Fruit fly (Drosophila melanogaster) whole organism, prepupa: ENCODE results near the gene Acbp3.
A peak's percentile ranks its signal among the peaks of the same experiment; 100 is the strongest.

Source experiments
- CG15336 ChIP-seq: fragments of 200-800 bp; sonication (Bioruptor generic); IDR thresholded peaks from 2 replicates; pipeline ENCODE4 v1.3.6; 2022; ENCODE audit warnings: missing biosample characterization, missing genetic modification characterization
- CG1621 ChIP-seq: fragments of 200-800 bp; sonication (Bioruptor generic); optimal IDR thresholded peaks from 3 replicates; lab custom pipeline; 2018; ENCODE audit warnings: missing biosample characterization, mild to moderate bottlenecking, missing genetic modification characterization
- CG8119 ChIP-seq: fragments of 200-800 bp; sonication (Bioruptor generic); IDR thresholded peaks from 3 replicates; pipeline ENCODE4 v1.3.6; 2022; ENCODE audit warnings: missing biosample characterization, missing genetic modification characterization
- Ets96B ChIP-seq: fragments of 200-800 bp; optimal IDR thresholded peaks from 2 replicates; lab custom pipeline; 2019; ENCODE audit warnings: missing biosample characterization, mild to moderate bottlenecking, missing genetic modification characterization, moderate library complexity
- Gug ChIP-seq: fragments of 200-800 bp; sonication (Bioruptor generic); IDR thresholded peaks from 2 replicates; pipeline ENCODE4 v1.3.6; 2022; ENCODE audit warnings: missing biosample characterization, missing genetic modification characterization
- achi ChIP-seq: fragments of 200-800 bp; sonication (Bioruptor generic); optimal IDR thresholded peaks from 3 replicates; lab custom pipeline; 2016; ENCODE audit warnings: missing biosample characterization, missing genetic modification characterization
- acj6 ChIP-seq: fragments of 200-800 bp; sonication (Bioruptor generic); optimal IDR thresholded peaks from 3 replicates; lab custom pipeline; 2016; ENCODE audit warnings: missing biosample characterization, missing genetic modification characterization
- cyc ChIP-seq: fragments of 200-800 bp; sonication (Bioruptor generic); optimal IDR thresholded peaks from 3 replicates; lab custom pipeline; 2016; ENCODE audit warnings: missing biosample characterization, missing genetic modification characterization
- eg ChIP-seq: fragments of 200-800 bp; sonication (Bioruptor generic); IDR thresholded peaks from 3 replicates; pipeline ENCODE4 v1.3.6; 2022; ENCODE audit warnings: missing biosample characterization, missing genetic modification characterization
- salr ChIP-seq, 2 experiments: fragments of 200-800 bp; sonication (Bioruptor generic); optimal IDR thresholded peaks; 3 replicates each; lab custom pipeline; 2016 to 2018; ENCODE audit warnings: missing biosample characterization in 2 of 2, missing genetic modification characterization in 2 of 2, mild to moderate bottlenecking in 1 of 2
- spab ChIP-seq: fragments of 200-800 bp; sonication (Bioruptor generic); optimal IDR thresholded peaks from 2 replicates; lab custom pipeline; 2017; ENCODE audit warnings: missing biosample characterization, mild to moderate bottlenecking, missing genetic modification characterization, missing genetic modification reagents

DNA sequence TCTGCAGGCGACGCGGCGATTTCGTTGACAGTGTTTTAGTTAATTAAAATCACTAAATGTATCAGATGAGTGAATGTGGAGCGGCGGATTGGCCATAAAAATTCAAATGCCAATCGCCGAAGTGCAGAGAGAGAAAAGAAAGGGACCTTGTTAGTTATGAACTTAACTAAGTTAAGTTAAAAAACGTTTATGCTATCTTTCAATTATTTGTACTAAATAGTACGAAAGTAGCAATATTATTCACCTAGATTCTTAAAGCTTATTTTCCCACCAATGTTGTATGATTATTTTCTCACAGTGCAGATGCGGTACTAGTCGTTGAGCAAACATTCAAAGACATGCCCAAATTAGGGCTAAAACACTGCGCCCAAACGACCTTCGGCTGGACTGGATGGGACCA lies 39.9 kb upstream of the Acbp3 start:
- TF ChIP-seq acj6 (GFP tag; lab: Kevin White, UChicago) (peak; percentile 43), cyc (GFP tag; lab: Kevin White, UChicago) (peak; percentile 17), Gug (GFP tag; lab: Robert Waterston, UW) (no peak), achi (GFP tag; lab: Kevin White, UChicago) (peak; percentile 39), CG8119 (no peak), CG15336 (GFP tag; lab: Robert Waterston, UW) (0 out of 2 replicates have a peak, but pooled peaks have one; percentile 30), salr (GFP tag; optimal IDR thresholded peaks at IDR 0.05; lab: Kevin White, UChicago) (no peak), eg (GFP tag; lab: Robert Waterston, UW) (peak; percentile 56; the same call in 1 of the 3 replicates), Ets96B (tag; lab: Kevin White, UChicago) (peak; percentile 39), spab (GFP tag; lab: Kevin White, UChicago) (peak; percentile 32), CG1621 (no peak)
